Worm (Caenorhabditis elegans) whole organism, L4 larva: ENCODE results near the gene F07C6.3.

Source experiments
- R02D3.7 ChIP-seq: fragments of 150-350 bp; sonication (generic microtip); optimal IDR thresholded peaks from 3 replicates; lab custom pipeline; 2014; ENCODE audit warnings: missing biosample characterization, missing genetic modification characterization
- ceh-82 ChIP-seq: sonication (generic microtip); optimal IDR thresholded peaks from 2 replicates; lab custom pipeline; 2017; ENCODE audit warnings: missing biosample characterization, missing genetic modification characterization

ce11 chrIV:12790871-12791270, 1.8 kb downstream of the F07C6.3 start, which contains the start of gene F07C6.2:
- TF ChIP-seq ceh-82 (tag; lab: Kevin White, UChicago) (no peak), R02D3.7 (tag; lab: Kevin White, UChicago) (no peak)
